Fruit fly (Drosophila melanogaster): ENCODE measurements around the gene Tl.

The Tl gene

DNA sequence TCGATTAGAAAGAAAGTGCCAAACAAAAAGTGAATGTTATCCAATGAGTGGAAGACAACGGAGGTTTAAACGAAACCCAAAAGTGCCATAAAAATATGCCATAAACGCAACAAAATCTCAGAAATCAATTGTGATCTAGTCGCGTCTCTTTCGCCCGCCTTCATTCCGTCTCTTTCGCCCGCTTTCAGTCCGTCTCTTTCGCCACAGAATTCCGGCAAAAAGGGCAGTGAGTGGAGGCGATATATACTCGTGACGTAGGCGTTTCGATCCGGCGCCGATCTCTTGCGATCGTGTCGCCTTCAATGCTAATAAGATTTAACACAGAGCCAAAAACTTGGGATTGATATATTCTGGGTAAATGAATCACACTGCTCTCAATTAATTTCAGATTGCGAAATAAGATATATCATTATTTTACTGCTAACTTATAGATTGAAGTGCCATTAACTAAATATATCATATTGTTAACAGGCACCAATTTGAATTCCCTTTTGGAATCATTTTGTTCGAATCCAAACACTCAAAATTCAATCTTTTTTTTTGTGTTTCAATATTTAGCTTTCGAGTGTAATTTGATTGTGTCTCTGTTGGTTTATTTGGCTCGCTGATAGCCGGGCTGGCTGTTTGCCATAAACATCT lies 89.4 kb downstream of the Tl start (continued):
- TF ChIP-seq lilli (GFP tag; optimal IDR thresholded peaks at IDR 0.05) (peak; percentile 46), ham (GFP tag; IDR thresholded peaks at IDR 0.05) (no peak), h (optimal IDR thresholded peaks at IDR 0.05) (no peak), Xrp1 (GFP tag; IDR thresholded peaks at IDR 0.05) (0 out of 2 replicates have a peak, but pooled peaks have one; percentile 35), Deaf1 (tag; optimal IDR thresholded peaks at IDR 0.05) (peak; percentile 27), ac (GFP tag; optimal IDR thresholded peaks at IDR 0.05) (no peak), Neu2 (GFP tag; optimal IDR thresholded peaks at IDR 0.05; ENCODE audit: borderline replicate concordance) (no peak), Bdp1 (GFP tag; optimal IDR thresholded peaks at IDR 0.05) (no peak), Hand (GFP tag; optimal IDR thresholded peaks at IDR 0.05) (no peak), E2f1 (GFP tag; IDR thresholded peaks at IDR 0.05) (0 out of 2 replicates have a peak, but pooled peaks have one; percentile 16), Abd-B (GFP tag; optimal IDR thresholded peaks at IDR 0.05) (peak; percentile 55), sens-2 (GFP tag; IDR thresholded peaks at IDR 0.05) (no peak), tx (GFP tag; optimal IDR thresholded peaks at IDR 0.05) (no peak), zen (tag; optimal IDR thresholded peaks at IDR 0.05) (no peak), CG32532 (GFP tag; IDR thresholded peaks at IDR 0.05) (peak; percentile 54; the same call in 1 of the 2 replicates), Dll (GFP tag; IDR thresholded peaks at IDR 0.05; ENCODE audit: partially characterized antibody) (no peak), CG15479 (GFP tag; optimal IDR thresholded peaks at IDR 0.05) (no peak), dpn (GFP tag; optimal IDR thresholded peaks at IDR 0.05) (peak; percentile 48 to 56), CG18262 (tag; optimal IDR thresholded peaks at IDR 0.05) (peak; percentile 53), Side (GFP tag; optimal IDR thresholded peaks at IDR 0.05) (no peak), CG7271 (tag; optimal IDR thresholded peaks at IDR 0.05) (no peak), nerfin-2 (GFP tag; IDR thresholded peaks at IDR 0.05; ENCODE audit: partially characterized antibody) (no peak), CG6765 (GFP tag; optimal IDR thresholded peaks at IDR 0.05) (no peak), Dip2 (GFP tag; IDR thresholded peaks at IDR 0.05) (no peak), sc (optimal IDR thresholded peaks at IDR 0.05) (no peak), sc (GFP tag; optimal IDR thresholded peaks at IDR 0.05) (peak; percentile 12), CG10565 (GFP tag; optimal IDR thresholded peaks at IDR 0.05) (no peak), dimm (GFP tag; IDR thresholded peaks at IDR 0.05) (no peak), CG12104 (GFP tag; optimal IDR thresholded peaks at IDR 0.05) (peak; percentile 21), CG32767 (GFP tag; IDR thresholded peaks at IDR 0.05) (peak; percentile 48; the same call in 1 of the 2 replicates), seq (GFP tag; IDR thresholded peaks at IDR 0.05) (no peak), en (GFP tag; optimal IDR thresholded peaks at IDR 0.05) (no peak), CG17361 (GFP tag; IDR thresholded peaks at IDR 0.05) (peak; percentile 68), CG43689 (GFP tag; IDR thresholded peaks at IDR 0.05) (no peak), TFAM (GFP tag; optimal IDR thresholded peaks at IDR 0.05) (no peak), CG7963 (GFP tag; IDR thresholded peaks at IDR 0.05; ENCODE audit: partially characterized antibody) (no peak), Nf-YC (tag; optimal IDR thresholded peaks at IDR 0.05) (peak; percentile 58), tap (tag; optimal IDR thresholded peaks at IDR 0.05) (peak; percentile 9), CG11093 (GFP tag; IDR thresholded peaks at IDR 0.05) (no peak), CG3407 (GFP tag; optimal IDR thresholded peaks at IDR 0.05) (no peak), da (GFP tag; optimal IDR thresholded peaks at IDR 0.05) (no peak), fd102C (GFP tag; optimal IDR thresholded peaks at IDR 0.05) (no peak), CG1529 (GFP tag; optimal IDR thresholded peaks at IDR 0.05) (peak; percentile 24), dmrt11E (tag; optimal IDR thresholded peaks at IDR 0.05) (no peak), pb (GFP tag; optimal IDR thresholded peaks at IDR 0.05) (no peak), gce (GFP tag; IDR thresholded peaks at IDR 0.05) (no peak), Gsc (GFP tag; IDR thresholded peaks at IDR 0.05) (no peak), fd96Cb (tag; optimal IDR thresholded peaks at IDR 0.05) (peak; percentile 49), CG6683 (GFP tag; optimal IDR thresholded peaks at IDR 0.05) (no peak), CG12659 (GFP tag; optimal IDR thresholded peaks at IDR 0.05) (peak; percentile 58), Ssrp (tag; optimal IDR thresholded peaks at IDR 0.05) (peak; percentile 25)
